Worm (Caenorhabditis elegans): ENCODE results near the gene ZK616.65.

ce11 chrIV:5374946-5375345 lies 36.1 kb downstream of the ZK616.65 start:
- no peak for TF ChIP-seq mec-3 (tag; optimal IDR thresholded peaks at IDR 0.05; ENCODE audit: borderline replicate concordance)
- TF ChIP-seq pqm-1 (tag; optimal IDR thresholded peaks at IDR 0.05): no peak
- TF ChIP-seq ets-4 (tag; optimal IDR thresholded peaks at IDR 0.05): no peak
- TF ChIP-seq lin-11 (tag; optimal IDR thresholded peaks at IDR 0.05): no peak
- TF ChIP-seq unc-86 (tag; optimal IDR thresholded peaks at IDR 0.05): no peak
- TF ChIP-seq hlh-13 (GFP tag; optimal IDR thresholded peaks at IDR 0.05): no peak
